Worm (Caenorhabditis elegans): ENCODE data around the gene R105.5.

R105.5 gene

DNA sequence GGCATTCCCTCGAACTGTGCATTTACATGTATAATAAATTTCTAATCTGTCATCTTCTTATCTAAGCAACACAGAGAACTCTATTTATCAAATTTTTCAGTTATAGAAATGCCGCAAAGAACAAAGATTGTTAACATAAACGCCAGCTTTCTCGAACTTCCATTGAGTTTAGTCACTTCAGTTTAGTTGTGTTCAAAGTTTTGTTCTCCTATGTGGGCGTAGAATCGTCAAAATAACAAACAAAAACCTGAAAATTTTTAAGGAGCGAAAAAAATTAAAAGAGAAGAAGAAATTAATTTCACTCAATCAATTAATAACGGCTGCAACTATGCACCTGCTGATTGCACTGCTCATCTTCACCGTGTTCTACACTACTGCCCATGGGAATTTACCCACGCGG, at the start of gene R105.5:
Gene R105.5, plus strand, starts transcription at position 301 of the 400 bp plus-strand sequence.
- TF ChIP-seq C34F6.9 (tag; optimal IDR thresholded peaks at IDR 0.05) (no peak), lin-39 (tag; optimal IDR thresholded peaks at IDR 0.05) (no peak), aly-2 (tag; optimal IDR thresholded peaks at IDR 0.05) (no peak), egl-27 (tag; optimal IDR thresholded peaks at IDR 0.05) (no peak), alr-1 (tag; optimal IDR thresholded peaks at IDR 0.05) (no peak), lin-11 (tag; optimal IDR thresholded peaks at IDR 0.05) (no peak), ztf-1 (GFP tag; conservative IDR thresholded peaks at IDR 0.05) (no peak), nhr-12 (tag; optimal IDR thresholded peaks at IDR 0.05) (no peak)

DNA sequence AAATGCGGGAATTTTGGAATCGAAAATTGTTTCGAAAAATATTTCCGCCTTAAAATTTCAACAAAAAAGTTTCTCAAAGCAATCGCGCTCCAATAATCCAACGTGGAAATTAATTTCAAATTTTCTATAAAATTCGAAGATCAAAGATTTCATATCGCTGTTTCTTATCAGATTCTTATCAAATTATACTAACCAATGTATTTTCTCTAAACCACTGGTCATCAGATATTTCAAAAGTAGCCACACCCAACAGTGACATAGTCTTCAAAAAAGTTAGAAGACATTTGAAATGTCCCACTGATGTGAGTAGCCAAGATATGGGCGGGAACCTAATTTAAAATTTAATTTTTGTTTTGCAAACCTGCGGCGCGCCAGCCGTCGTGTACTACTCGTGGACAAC, 48.6 kb upstream of the R105.5 start:
- TF ChIP-seq aly-2 (tag; optimal IDR thresholded peaks at IDR 0.05) (no peak), snpc-4 (tag; optimal IDR thresholded peaks at IDR 0.05) (no peak), alr-1 (tag; optimal IDR thresholded peaks at IDR 0.05) (no peak), ztf-11 (tag; optimal IDR thresholded peaks at IDR 0.05) (no peak), ztf-1 (GFP tag; conservative IDR thresholded peaks at IDR 0.05) (no peak), zag-1 (tag; optimal IDR thresholded peaks at IDR 0.05) (no peak), F13H6.1 (tag; optimal IDR thresholded peaks at IDR 0.05) (no peak), nhr-77 (tag; optimal IDR thresholded peaks at IDR 0.05) (no peak), lin-11 (tag; optimal IDR thresholded peaks at IDR 0.05) (no peak), sma-9 (GFP tag; optimal IDR thresholded peaks at IDR 0.05) (no peak), sma-9 (tag; optimal IDR thresholded peaks at IDR 0.05) (no peak), elt-3 (tag; optimal IDR thresholded peaks at IDR 0.05) (no peak), lin-39 (tag; optimal IDR thresholded peaks at IDR 0.05) (no peak), ZK546.5 (tag; optimal IDR thresholded peaks at IDR 0.05) (no peak), lin-13 (GFP tag; optimal IDR thresholded peaks at IDR 0.05) (no peak), nhr-237 (tag; optimal IDR thresholded peaks at IDR 0.05) (no peak), dmd-4 (tag; optimal IDR thresholded peaks at IDR 0.05) (no peak), nhr-25 (tag; optimal IDR thresholded peaks at IDR 0.05) (no peak), nhr-12 (tag; optimal IDR thresholded peaks at IDR 0.05) (no peak)

DNA sequence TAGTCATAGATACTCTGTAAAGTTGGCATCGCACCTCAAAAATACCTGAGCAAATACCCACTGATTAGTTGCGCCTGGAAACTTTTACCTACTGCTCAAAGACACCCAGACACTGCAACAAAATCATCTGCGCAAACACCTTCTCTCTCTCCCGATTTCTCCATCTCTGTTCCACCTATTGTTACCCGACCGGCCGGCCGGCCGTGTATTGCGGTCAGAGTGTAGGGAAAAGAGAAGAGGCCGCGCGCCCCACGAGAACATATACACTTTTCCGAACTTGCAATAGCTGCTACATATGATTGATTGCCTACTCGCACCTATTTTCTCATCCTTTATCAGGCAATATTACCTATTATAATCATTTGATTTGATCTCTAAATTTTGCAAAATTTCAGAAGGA, 47.7 kb upstream of the R105.5 start:
- TF ChIP-seq ztf-1 (GFP tag; conservative IDR thresholded peaks at IDR 0.05) (no peak), nhr-237 (tag; optimal IDR thresholded peaks at IDR 0.05) (no peak), peb-1 (tag; optimal IDR thresholded peaks at IDR 0.05) (no peak), nhr-12 (tag; optimal IDR thresholded peaks at IDR 0.05) (no peak), nhr-6 (tag; optimal IDR thresholded peaks at IDR 0.05) (no peak), gmeb-1 (tag; optimal IDR thresholded peaks at IDR 0.05) (no peak), sem-4 (tag; optimal IDR thresholded peaks at IDR 0.05) (no peak), nhr-23 (tag; optimal IDR thresholded peaks at IDR 0.05) (no peak), mab-5 (tag; optimal IDR thresholded peaks at IDR 0.05) (no peak)

DNA sequence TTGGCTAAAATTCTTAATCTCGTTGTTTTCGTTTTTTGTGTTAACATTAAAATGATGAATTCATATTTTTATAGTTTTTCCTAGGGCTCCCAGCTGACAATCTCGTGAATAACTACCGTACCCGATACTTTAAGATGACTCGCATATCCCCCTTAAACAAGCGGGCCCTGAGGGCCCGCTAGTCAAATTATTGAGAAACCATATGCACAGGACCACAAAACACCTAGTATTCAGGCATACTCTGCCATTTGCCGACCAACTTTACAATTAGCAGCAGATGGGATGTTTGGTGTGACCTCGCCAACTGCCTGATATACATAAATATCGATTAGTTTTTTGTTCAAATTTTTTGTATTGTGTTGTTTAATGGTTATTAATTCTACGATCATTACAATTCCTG, 39.3 kb upstream of the R105.5 start, which contains the start of gene F19C7.3:
Gene F19C7.3, plus strand, starts transcription at position 301 of the 400 bp plus-strand sequence.
- TF ChIP-seq mbf-1 (tag; optimal IDR thresholded peaks at IDR 0.05) (no peak), unc-62 (GFP tag; optimal IDR thresholded peaks at IDR 0.05) (no peak), ztf-1 (GFP tag; conservative IDR thresholded peaks at IDR 0.05) (no peak), dmd-4 (tag; optimal IDR thresholded peaks at IDR 0.05) (no peak), nhr-77 (tag; optimal IDR thresholded peaks at IDR 0.05) (no peak), gmeb-1 (tag; optimal IDR thresholded peaks at IDR 0.05) (no peak), ztf-11 (tag; optimal IDR thresholded peaks at IDR 0.05) (no peak)

DNA sequence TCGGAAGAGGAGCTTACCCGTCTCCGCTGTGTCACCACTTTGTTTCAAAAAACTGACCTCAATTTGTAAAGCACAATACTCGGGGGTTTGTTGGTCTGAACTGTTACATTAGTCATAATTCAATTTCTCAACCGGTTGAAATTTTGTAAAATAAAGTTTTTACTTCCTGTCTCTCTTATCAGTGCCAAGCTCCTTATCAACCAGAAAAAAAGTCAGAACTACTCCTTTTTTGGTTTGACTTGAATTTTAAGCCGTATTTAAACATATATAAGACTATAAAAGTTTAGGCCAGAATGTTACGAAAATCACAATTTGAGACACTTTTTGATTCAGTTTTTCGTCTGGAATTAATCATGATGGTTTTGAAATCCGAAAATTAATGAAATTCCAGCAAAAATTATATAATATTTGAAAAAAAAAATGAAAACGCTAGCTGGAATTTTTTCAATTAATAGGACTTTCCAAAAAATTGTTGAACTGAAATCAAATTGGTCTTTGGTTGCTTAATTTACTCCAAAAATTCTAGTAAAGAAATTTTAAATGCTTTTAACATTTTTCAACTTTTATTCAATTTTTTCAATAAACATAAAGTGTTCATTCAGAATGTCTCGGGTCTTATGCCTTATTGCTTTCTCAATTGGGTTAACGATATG, 36.6 kb upstream of the R105.5 start, which contains the start of gene F19C7.2:
Gene F19C7.2, plus strand, starts transcription at position 603 of the 653 bp plus-strand sequence.
- TF ChIP-seq aly-2 (tag; optimal IDR thresholded peaks at IDR 0.05) (no peak), fos-1 (tag; optimal IDR thresholded peaks at IDR 0.05) (peak; percentile 27), lin-11 (tag; optimal IDR thresholded peaks at IDR 0.05) (no peak), nhr-129 (tag; optimal IDR thresholded peaks at IDR 0.05) (no peak)

DNA sequence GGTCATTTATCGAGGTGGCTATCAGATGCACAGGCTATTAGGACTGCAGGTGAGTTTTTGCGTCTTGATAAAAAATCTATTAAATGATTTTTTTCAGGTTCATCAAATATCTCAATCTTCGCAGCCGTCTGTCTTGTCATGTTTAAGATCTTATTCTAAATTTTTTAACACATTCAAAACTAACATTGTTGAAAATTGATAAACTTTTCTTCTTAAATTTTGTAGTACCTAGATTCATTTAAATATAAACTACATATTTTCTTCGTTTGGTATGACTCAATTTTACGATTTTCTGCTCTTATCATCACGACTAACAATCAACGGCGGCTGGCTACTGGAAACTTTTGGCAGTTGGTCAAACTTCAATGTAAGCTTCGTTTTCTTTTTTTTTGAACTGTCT, 33.5 kb upstream of the R105.5 start, which contains the start of gene F19C7.4:
Gene F19C7.4, plus strand, starts transcription at position 301 of the 400 bp plus-strand sequence.
- TF ChIP-seq peb-1 (tag; optimal IDR thresholded peaks at IDR 0.05) (no peak), fos-1 (tag; optimal IDR thresholded peaks at IDR 0.05) (peak; percentile 26)
